Fruit fly (Drosophila melanogaster) whole organism, embryonic: ENCODE measurements around the gene MSBP.
A peak's percentile ranks its signal among the peaks of the same experiment; 100 is the strongest.

Source experiments
- ATbp ChIP-seq: fragments of 200-800 bp; sonication (Bioruptor generic); optimal IDR thresholded peaks from 2 replicates; lab custom pipeline; 2017; ENCODE audit warnings: missing biosample characterization, mild to moderate bottlenecking, missing genetic modification characterization, missing genetic modification reagents
- Ada2b ChIP-seq: fragments of 200-800 bp; sonication (Bioruptor generic); IDR thresholded peaks from 2 replicates; pipeline ENCODE4 v1.3.6; 2022; ENCODE audit warnings: missing biosample characterization, missing genetic modification characterization
- Aef1 ChIP-seq: fragments of 200-800 bp; sonication (Bioruptor generic); IDR thresholded peaks from 3 replicates; pipeline ENCODE4 v1.3.6; 2022; ENCODE audit warnings: missing biosample characterization, missing genetic modification characterization
- BtbVII ChIP-seq: fragments of 200-800 bp; sonication (Bioruptor generic); optimal IDR thresholded peaks from 3 replicates; lab custom pipeline; 2017; ENCODE audit warnings: missing biosample characterization, mild to moderate bottlenecking, missing genetic modification characterization
- CG10654 ChIP-seq: fragments of 200-800 bp; sonication (Bioruptor generic); optimal IDR thresholded peaks from 2 replicates; lab custom pipeline; 2016; ENCODE audit warnings: missing biosample characterization, missing genetic modification characterization
- CG12071 ChIP-seq: fragments of 200-800 bp; sonication (Bioruptor generic); optimal IDR thresholded peaks from 3 replicates; lab custom pipeline; 2018; ENCODE audit warnings: missing biosample characterization, mild to moderate bottlenecking, missing genetic modification characterization
- CG12942 ChIP-seq: fragments of 200-800 bp; sonication (Bioruptor generic); optimal IDR thresholded peaks from 3 replicates; lab custom pipeline; 2016; ENCODE audit warnings: missing biosample characterization, missing genetic modification characterization
- CG13123 ChIP-seq: fragments of 200-800 bp; sonication (Bioruptor generic); optimal IDR thresholded peaks from 2 replicates; lab custom pipeline; 2016; ENCODE audit warnings: missing biosample characterization, missing genetic modification characterization
- CG13287 ChIP-seq: fragments of 200-800 bp; sonication (Bioruptor generic); IDR thresholded peaks from 2 replicates; pipeline ENCODE4 v1.3.6; 2022; ENCODE audit warnings: missing biosample characterization, missing genetic modification characterization; ENCODE audit not compliant: partially characterized antibody
- CG14667 ChIP-seq: fragments of 200-800 bp; sonication (Bioruptor generic); IDR thresholded peaks from 2 replicates; pipeline ENCODE4 v1.3.6; 2022; ENCODE audit warnings: missing biosample characterization, missing genetic modification characterization
- CG1529 ChIP-seq: fragments of 200-800 bp; sonication (Bioruptor generic); optimal IDR thresholded peaks from 3 replicates; lab custom pipeline; 2018; ENCODE audit warnings: missing biosample characterization, missing genetic modification characterization
- CG1603 ChIP-seq: fragments of 200-800 bp; sonication (Bioruptor generic); optimal IDR thresholded peaks from 2 replicates; lab custom pipeline; 2019; ENCODE audit warnings: missing biosample characterization, mild to moderate bottlenecking, missing genetic modification characterization, moderate library complexity
- CG16813 ChIP-seq: fragments of 200-800 bp; sonication (Bioruptor generic); IDR thresholded peaks from 3 replicates; pipeline ENCODE4 v1.3.6; 2022; ENCODE audit warnings: missing biosample characterization, missing genetic modification characterization; ENCODE audit not compliant: partially characterized antibody
- CG16863 ChIP-seq: fragments of 200-800 bp; sonication (Bioruptor generic); optimal IDR thresholded peaks from 3 replicates; lab custom pipeline; 2016; ENCODE audit warnings: missing biosample characterization, missing genetic modification characterization
- CG17361 ChIP-seq: fragments of 200-800 bp; sonication (Bioruptor generic); IDR thresholded peaks from 3 replicates; pipeline ENCODE4 v1.3.6; 2022; ENCODE audit warnings: missing biosample characterization, missing genetic modification characterization
- CG17802 ChIP-seq: fragments of 200-800 bp; sonication (Bioruptor generic); optimal IDR thresholded peaks from 2 replicates; lab custom pipeline; 2018; ENCODE audit warnings: missing biosample characterization, mild to moderate bottlenecking, missing genetic modification characterization, moderate library complexity
- CG8478 ChIP-seq: fragments of >200 bp; optimal IDR thresholded peaks from 2 replicates; lab custom pipeline; 2018
- CG9215 ChIP-seq: fragments of 200-800 bp; sonication (Bioruptor generic); IDR thresholded peaks from 2 replicates; pipeline ENCODE4 v1.3.6; 2022; ENCODE audit warnings: missing biosample characterization, missing genetic modification characterization
- CG9437 ChIP-seq: fragments of 200-800 bp; sonication (Bioruptor generic); optimal IDR thresholded peaks from 2 replicates; lab custom pipeline; 2018; ENCODE audit warnings: missing biosample characterization, mild to moderate bottlenecking, missing genetic modification characterization
- Dbx ChIP-seq: fragments of 200-800 bp; sonication (Bioruptor generic); IDR thresholded peaks from 3 replicates; pipeline ENCODE4 v1.3.6; 2022; ENCODE audit warnings: missing biosample characterization, missing genetic modification characterization
- Dll ChIP-seq: fragments of 200-800 bp; sonication (Bioruptor generic); IDR thresholded peaks from 4 replicates; pipeline ENCODE4 v1.3.6; 2022; ENCODE audit warnings: missing biosample characterization, missing genetic modification characterization; ENCODE audit not compliant: partially characterized antibody
- Doc2 ChIP-seq: fragments of 200-800 bp; sonication (Bioruptor generic); IDR thresholded peaks from 2 replicates; pipeline ENCODE4 v1.3.6; 2022; ENCODE audit warnings: missing biosample characterization, missing genetic modification characterization
- Fer1 ChIP-seq: fragments of 200-800 bp; sonication (Bioruptor generic); optimal IDR thresholded peaks from 2 replicates; lab custom pipeline; 2017; ENCODE audit warnings: missing biosample characterization, mild to moderate bottlenecking, missing genetic modification characterization
- MBD-R2 ChIP-seq: fragments of 200-800 bp; sonication (Bioruptor generic); IDR thresholded peaks from 2 replicates; pipeline ENCODE4 v1.3.6; 2022; ENCODE audit warnings: missing biosample characterization, missing genetic modification characterization
- Max ChIP-seq: fragments of 200-800 bp; sonication (Bioruptor generic); optimal IDR thresholded peaks from 2 replicates; lab custom pipeline; 2016; ENCODE audit warnings: missing biosample characterization, mild to moderate bottlenecking, missing genetic modification characterization
- Med ChIP-seq: fragments of 200-800 bp; sonication (Bioruptor generic); peaks from one replicate; lab custom pipeline; 2016; ENCODE audit warnings: missing biosample characterization, missing genetic modification characterization, mild to moderate bottlenecking, inconsistent platforms, moderate library complexity
- NC2β ChIP-seq: fragments of 200-800 bp; sonication (Bioruptor generic); optimal IDR thresholded peaks from 2 replicates; lab custom pipeline; 2016; ENCODE audit warnings: missing biosample characterization, missing genetic modification characterization
- Nf-YA ChIP-seq: fragments of 200-800 bp; sonication (Bioruptor generic); IDR thresholded peaks from 2 replicates; pipeline ENCODE4 v1.3.6; 2022; ENCODE audit warnings: missing biosample characterization, missing genetic modification characterization
- Ptx1 ChIP-seq: fragments of 200-800 bp; sonication (Bioruptor generic); IDR thresholded peaks from 2 replicates; pipeline ENCODE4 v1.3.6; 2022; ENCODE audit warnings: missing biosample characterization, missing genetic modification characterization
- Scr ChIP-seq: fragments of 200-800 bp; sonication (Bioruptor generic); IDR thresholded peaks from 2 replicates; pipeline ENCODE4 v1.3.6; 2022; ENCODE audit warnings: missing biosample characterization, missing genetic modification characterization; ENCODE audit not compliant: partially characterized antibody
- Usf ChIP-seq: fragments of 200-800 bp; sonication (Bioruptor generic); optimal IDR thresholded peaks from 2 replicates; lab custom pipeline; 2017; ENCODE audit warnings: missing genotype, missing biosample characterization, missing genetic modification characterization
- aop ChIP-seq: fragments of 200-800 bp; sonication (Bioruptor generic); IDR thresholded peaks from 2 replicates; pipeline ENCODE4 v1.3.6; 2022; ENCODE audit warnings: missing biosample characterization, missing genetic modification characterization
- hbn ChIP-seq: fragments of 200-800 bp; sonication (Bioruptor generic); IDR thresholded peaks from 2 replicates; pipeline ENCODE4 v1.3.6; 2022; ENCODE audit warnings: missing biosample characterization, missing genetic modification characterization; ENCODE audit not compliant: partially characterized antibody
- knrl ChIP-seq: fragments of 200-800 bp; sonication (Bioruptor generic); IDR thresholded peaks from 3 replicates; pipeline ENCODE4 v1.3.6; 2022; ENCODE audit warnings: missing biosample characterization, missing genetic modification characterization; ENCODE audit not compliant: partially characterized antibody
- lilli ChIP-seq: fragments of 200-800 bp; sonication (Bioruptor generic); optimal IDR thresholded peaks from 3 replicates; lab custom pipeline; 2016; ENCODE audit warnings: missing biosample characterization, missing genetic modification characterization
- lmd ChIP-seq: fragments of 200-800 bp; sonication (Bioruptor generic); IDR thresholded peaks from 2 replicates; pipeline ENCODE4 v1.3.6; 2022; ENCODE audit warnings: missing biosample characterization, missing genetic modification characterization
- maf-S ChIP-seq: fragments of 200-800 bp; sonication (Bioruptor generic); optimal IDR thresholded peaks from 2 replicates; lab custom pipeline; 2016; ENCODE audit warnings: missing biosample characterization, missing genetic modification characterization
- mirr ChIP-seq: fragments of 200-800 bp; sonication (Bioruptor generic); optimal IDR thresholded peaks from 3 replicates; lab custom pipeline; 2018; ENCODE audit warnings: missing biosample characterization, mild to moderate bottlenecking, missing genetic modification characterization
- nom ChIP-seq: fragments of 200-800 bp; sonication (Bioruptor generic); optimal IDR thresholded peaks from 2 replicates; lab custom pipeline; 2017; ENCODE audit warnings: missing biosample characterization, missing genetic modification characterization, mild to moderate bottlenecking, moderate library complexity, missing genetic modification reagents
- onecut ChIP-seq: fragments of 200-800 bp; sonication (Bioruptor generic); IDR thresholded peaks from 2 replicates; pipeline ENCODE4 v1.3.6; 2022; ENCODE audit warnings: missing biosample characterization, missing genetic modification characterization
- ro ChIP-seq: fragments of 200-800 bp; sonication (Bioruptor generic); IDR thresholded peaks from 2 replicates; pipeline ENCODE4 v1.3.6; 2022; ENCODE audit warnings: missing biosample characterization, missing genetic modification characterization
- sens ChIP-seq: fragments of 200-800 bp; sonication (Bioruptor generic); peaks from one replicate; lab custom pipeline; 2016; ENCODE audit warnings: missing biosample characterization, missing genetic modification characterization
- tgo ChIP-seq: fragments of 200-800 bp; sonication (Bioruptor generic); IDR thresholded peaks from 3 replicates; pipeline ENCODE4 v1.3.6; 2022; ENCODE audit warnings: missing biosample characterization, missing genetic modification characterization
- tin ChIP-seq: fragments of 200-800 bp; sonication (Bioruptor generic); optimal IDR thresholded peaks from 3 replicates; lab custom pipeline; 2016; ENCODE audit warnings: missing biosample characterization, missing genetic modification characterization
- unc-4 ChIP-seq: fragments of 200-800 bp; sonication (Bioruptor generic); IDR thresholded peaks from 2 replicates; pipeline ENCODE4 v1.3.6; 2022; ENCODE audit warnings: missing biosample characterization, missing genetic modification characterization; ENCODE audit not compliant: partially characterized antibody
- vnd ChIP-seq: fragments of 200-800 bp; sonication (Bioruptor generic); IDR thresholded peaks from 3 replicates; pipeline ENCODE4 v1.3.6; 2022; ENCODE audit warnings: missing biosample characterization, missing genetic modification characterization; ENCODE audit not compliant: partially characterized antibody
- vvl ChIP-seq: fragments of 200-800 bp; sonication (Bioruptor generic); IDR thresholded peaks from 2 replicates; pipeline ENCODE4 v1.3.6; 2022; ENCODE audit warnings: missing biosample characterization, missing genetic modification characterization
- wor ChIP-seq: fragments of 200-800 bp; sonication (Bioruptor generic); IDR thresholded peaks from 2 replicates; pipeline ENCODE4 v1.3.6; 2022; ENCODE audit warnings: missing biosample characterization, missing genetic modification characterization

MSBP gene

dm6 chrX:15866799-15867412 is 23.0 kb downstream of the MSBP start (continued):
- TF ChIP-seq onecut (GFP tag; lab: Robert Waterston, UW): peak; percentile 8; the same call in 1 of the 2 replicates
- peak; percentile 8 for TF ChIP-seq sens (GFP tag; lab: Kevin White, UChicago)
- TF ChIP-seq Scr: peak; percentile 50
- TF ChIP-seq Max: no peak
- TF ChIP-seq MBD-R2: no peak
- no peak for TF ChIP-seq Ptx1 (GFP tag; lab: Robert Waterston, UW)
- TF ChIP-seq NC2β (GFP tag; lab: Kevin White, UChicago): no peak
- TF ChIP-seq tin: no peak
- TF ChIP-seq CG1603 (tag; lab: Kevin White, UChicago): peak; percentile 9
- TF ChIP-seq unc-4 (GFP tag; lab: Robert Waterston, UW): 0 out of 2 replicates have a peak, but pooled peaks have one; percentile 41
- TF ChIP-seq CG12942: no peak
- TF ChIP-seq Nf-YA (GFP tag; lab: Robert Waterston, UW): no peak

dm6 chrX:15866032-15866431 is 23.9 kb downstream of the MSBP start:
- TF ChIP-seq Med (GFP tag; lab: Kevin White, UChicago) (peak; percentile 20), sens (GFP tag; lab: Kevin White, UChicago) (peak; percentile 61), CG13123 (GFP tag; lab: Kevin White, UChicago) (no peak), CG16863 (no peak)
- TF ChIP-seq, all 482 proteins: peak for 2

dm6 chrX:15860479-15860878 is 29.4 kb downstream of the MSBP start:
- TF ChIP-seq ro (GFP tag; lab: Robert Waterston, UW): no peak
- TF ChIP-seq CG14667 (GFP tag; lab: Robert Waterston, UW): no peak
- 0 out of 3 replicates have a peak, but pooled peaks have one; percentile 22 for TF ChIP-seq Dbx
- no peak for TF ChIP-seq ATbp
- no peak for TF ChIP-seq lmd (GFP tag; lab: Robert Waterston, UW)
- no peak for TF ChIP-seq Ada2b
- no peak for TF ChIP-seq CG17802 (tag; lab: Kevin White, UChicago)
- TF ChIP-seq CG1529 (GFP tag; lab: Kevin White, UChicago): peak; percentile 1
- TF ChIP-seq CG16813 (GFP tag; lab: Robert Waterston, UW): 0 out of 3 replicates have a peak, but pooled peaks have one; percentile 14
- TF ChIP-seq wor (GFP tag; lab: Robert Waterston, UW): no peak
- no peak for TF ChIP-seq CG9215 (GFP tag; lab: Robert Waterston, UW)
- no peak for TF ChIP-seq tgo (GFP tag; lab: Robert Waterston, UW)
- peak; percentile 49 for TF ChIP-seq vvl (GFP tag; lab: Robert Waterston, UW)
- TF ChIP-seq CG8478 (lab: Kevin White, UChicago): peak; percentile 96
- TF ChIP-seq Dll (GFP tag; lab: Robert Waterston, UW): no peak
- peak; percentile 30 for TF ChIP-seq BtbVII (GFP tag; lab: Kevin White, UChicago)
- TF ChIP-seq vnd (GFP tag; lab: Robert Waterston, UW): 0 out of 3 replicates have a peak, but pooled peaks have one; percentile 22
- TF ChIP-seq knrl: peak; percentile 19; the same call in 1 of the 3 replicates
- TF ChIP-seq CG9437 (GFP tag; lab: Kevin White, UChicago): no peak
- TF ChIP-seq nom (GFP tag; lab: Kevin White, UChicago): peak; percentile 74
- no peak for TF ChIP-seq CG17361 (GFP tag; lab: Robert Waterston, UW)
- TF ChIP-seq Usf (GFP tag; lab: Kevin White, UChicago): no peak
- no peak for TF ChIP-seq Aef1 (GFP tag; lab: Robert Waterston, UW)
- peak; percentile 25 for TF ChIP-seq CG13287 (GFP tag; lab: Robert Waterston, UW)
- no peak for TF ChIP-seq aop
- no peak for TF ChIP-seq Doc2
- peak; percentile 31 for TF ChIP-seq Fer1 (GFP tag; lab: Kevin White, UChicago)
- no peak for TF ChIP-seq CG10654 (GFP tag; lab: Kevin White, UChicago)
- TF ChIP-seq maf-S (GFP tag; lab: Kevin White, UChicago): no peak
- TF ChIP-seq lilli (GFP tag; lab: Kevin White, UChicago): peak; percentile 19
- peak; percentile 20 for TF ChIP-seq mirr
- 0 out of 2 replicates have a peak, but pooled peaks have one; percentile 21 for TF ChIP-seq hbn (GFP tag; lab: Robert Waterston, UW)
- no peak for TF ChIP-seq CG12071 (GFP tag; lab: Kevin White, UChicago)
